Worm (Caenorhabditis elegans): ENCODE data around the gene nhr-280.

The nhr-280 gene

DNA sequence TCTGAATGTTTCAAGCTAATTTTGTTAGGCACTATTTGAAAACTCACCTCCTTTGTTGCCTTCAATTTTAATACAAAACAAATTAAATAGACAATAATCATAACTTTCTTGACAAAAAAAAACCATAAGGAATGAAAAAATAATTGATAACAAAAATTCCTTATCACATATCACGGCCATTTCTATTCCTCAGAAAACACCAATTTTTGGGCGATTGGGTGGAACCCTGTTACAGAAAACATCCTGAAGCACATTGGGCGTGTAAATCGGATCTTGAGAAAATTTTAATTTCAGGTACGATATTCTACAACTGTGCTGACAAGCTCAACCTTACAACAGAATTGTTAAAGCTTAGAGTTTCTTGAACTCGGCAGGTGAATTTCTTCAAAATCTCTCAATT, 34.2 kb upstream of the nhr-280 start, which contains the start of gene F40G9.8:
Gene F40G9.8, minus strand, starts transcription at position 101 of the 400 bp plus-strand sequence.
- no peak for TF ChIP-seq ceh-31 (tag; optimal IDR thresholded peaks at IDR 0.05)
- no peak for TF ChIP-seq ref-2 (tag; optimal IDR thresholded peaks at IDR 0.05)
- no peak for TF ChIP-seq hlh-15 (tag; optimal IDR thresholded peaks at IDR 0.05)
- no peak for TF ChIP-seq nhr-11 (tag; optimal IDR thresholded peaks at IDR 0.05)
- TF ChIP-seq ceh-34 (tag; optimal IDR thresholded peaks at IDR 0.05), result no peak
- no peak for TF ChIP-seq pros-1 (tag; optimal IDR thresholded peaks at IDR 0.05)
- no peak for TF ChIP-seq ztf-16 (tag; optimal IDR thresholded peaks at IDR 0.05)
- no peak for TF ChIP-seq C38D4.7 (GFP tag; optimal IDR thresholded peaks at IDR 0.05)
- no peak for TF ChIP-seq unc-42 (tag; optimal IDR thresholded peaks at IDR 0.05)
- no peak for TF ChIP-seq odd-2 (tag; optimal IDR thresholded peaks at IDR 0.05)
- no peak for TF ChIP-seq ceh-6 (GFP tag; optimal IDR thresholded peaks at IDR 0.05)
- TF ChIP-seq dmd-4 (tag; optimal IDR thresholded peaks at IDR 0.05; ENCODE audit: borderline replicate concordance), result no peak
- TF ChIP-seq sox-2 (GFP tag; IDR thresholded peaks at IDR 0.05), result no peak
- TF ChIP-seq gmeb-2 (tag; optimal IDR thresholded peaks at IDR 0.05), result no peak

- TF ChIP-seq nfya-1 (tag; optimal IDR thresholded peaks at IDR 0.05) (no peak), ets-4 (tag; optimal IDR thresholded peaks at IDR 0.05) (no peak), ceh-24 (tag; optimal IDR thresholded peaks at IDR 0.05) (no peak), lim-6 (tag; optimal IDR thresholded peaks at IDR 0.05) (peak; percentile 3)
Measured at ce11 chrIII:159665-160064, 29.1 kb upstream of the nhr-280 start.

DNA sequence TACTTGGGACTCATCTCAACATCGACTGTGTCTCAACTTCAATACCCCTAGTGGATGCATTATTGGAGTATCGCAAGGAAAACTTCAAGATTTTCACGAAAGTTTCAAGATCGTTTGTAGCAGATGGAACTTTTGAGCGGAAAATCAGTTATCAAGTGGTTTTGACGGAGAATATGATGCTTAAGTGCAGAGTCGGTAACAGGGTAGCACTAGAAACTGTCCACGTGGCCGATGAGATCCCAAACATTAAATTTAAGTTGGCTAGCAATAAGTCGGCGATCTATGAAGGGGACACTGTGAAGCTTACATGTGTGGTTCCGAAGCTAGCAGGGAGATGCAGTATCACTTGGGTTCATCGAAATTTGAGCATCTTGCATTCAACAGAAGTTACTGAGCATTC, 28.6 kb upstream of the nhr-280 start:
- TF ChIP-seq unc-86 (tag; optimal IDR thresholded peaks at IDR 0.05) (no peak), unc-3 (GFP tag; conservative IDR thresholded peaks at IDR 0.05) (no peak), unc-3 (tag; optimal IDR thresholded peaks at IDR 0.05) (no peak), ets-4 (tag; optimal IDR thresholded peaks at IDR 0.05) (no peak)

DNA sequence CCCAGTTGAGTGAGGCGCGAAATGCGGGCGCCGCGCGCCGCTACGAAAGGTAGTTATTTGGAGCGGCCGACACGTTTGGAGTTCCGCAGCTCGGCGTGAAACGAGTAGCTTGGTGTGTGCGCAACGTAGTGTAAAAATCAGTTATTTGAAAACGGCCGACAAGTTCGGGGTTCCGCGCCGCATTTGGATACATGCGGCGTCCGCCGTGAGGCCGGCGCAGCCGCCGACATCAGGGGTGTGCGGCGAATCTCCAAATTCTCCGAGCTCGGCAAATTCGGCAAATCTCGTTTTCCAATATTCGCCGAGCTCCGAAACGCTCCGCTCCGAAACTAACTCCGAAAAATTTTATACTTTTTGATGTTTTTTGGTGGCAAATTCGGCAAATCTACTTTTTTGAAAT, 27.4 kb upstream of the nhr-280 start:
- TF ChIP-seq madf-2 (tag; optimal IDR thresholded peaks at IDR 0.05) (no peak), sox-4 (tag; optimal IDR thresholded peaks at IDR 0.05) (no peak), ztf-16 (tag; optimal IDR thresholded peaks at IDR 0.05) (no peak), F13H6.1 (tag; optimal IDR thresholded peaks at IDR 0.05) (no peak), ceh-14 (tag; optimal IDR thresholded peaks at IDR 0.05) (no peak), sdc-2 (tag; optimal IDR thresholded peaks at IDR 0.05) (no peak), hlh-8 (tag; optimal IDR thresholded peaks at IDR 0.05) (no peak), ceh-18 (tag; optimal IDR thresholded peaks at IDR 0.05) (no peak), T23F11.4 (GFP tag; optimal IDR thresholded peaks at IDR 0.05) (no peak), odd-2 (tag; optimal IDR thresholded peaks at IDR 0.05) (no peak), nhr-232 (tag; optimal IDR thresholded peaks at IDR 0.05) (no peak), ets-4 (tag; optimal IDR thresholded peaks at IDR 0.05) (no peak), ceh-2 (tag; optimal IDR thresholded peaks at IDR 0.05) (no peak)

DNA sequence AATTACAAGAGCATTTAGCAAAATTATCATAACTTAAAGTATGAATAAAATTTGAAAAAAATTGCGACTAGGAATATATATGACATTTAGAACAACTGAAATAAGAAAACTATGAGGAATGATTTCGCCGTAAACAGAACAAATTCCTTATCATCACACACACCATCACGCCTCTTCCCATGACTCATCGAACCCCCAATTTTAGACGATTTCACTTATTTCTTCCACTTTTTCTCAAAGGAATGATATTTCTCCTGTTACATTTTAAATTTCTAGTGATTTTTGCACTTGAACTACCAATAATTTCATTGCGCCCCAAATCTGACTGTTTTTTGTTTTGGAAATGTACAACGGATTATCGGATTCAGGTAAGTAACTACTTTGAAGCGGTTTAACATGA, 26.1 kb upstream of the nhr-280 start, which contains the start of the genes zig-13 and ver-1:
Gene zig-13, minus strand, starts transcription at position 101 of the 400 bp plus-strand sequence.
Gene ver-1, plus strand, starts transcription at position 180 of the 400 bp plus-strand sequence.
- TF ChIP-seq gmeb-2 (tag; optimal IDR thresholded peaks at IDR 0.05), result no peak
- TF ChIP-seq mec-3 (tag; optimal IDR thresholded peaks at IDR 0.05; ENCODE audit: borderline replicate concordance), result no peak
- no peak for TF ChIP-seq fax-1 (tag; optimal IDR thresholded peaks at IDR 0.05)
- no peak for TF ChIP-seq pqm-1 (tag; optimal IDR thresholded peaks at IDR 0.05)
- no peak for TF ChIP-seq ceh-19 (GFP tag; optimal IDR thresholded peaks at IDR 0.05)
- TF ChIP-seq ceh-6 (GFP tag; optimal IDR thresholded peaks at IDR 0.05), result no peak
- no peak for TF ChIP-seq ref-2 (tag; optimal IDR thresholded peaks at IDR 0.05)
- no peak for TF ChIP-seq K02D7.2 (tag; optimal IDR thresholded peaks at IDR 0.05)
- no peak for TF ChIP-seq lin-11 (tag; optimal IDR thresholded peaks at IDR 0.05)
- TF ChIP-seq nfya-1 (tag; optimal IDR thresholded peaks at IDR 0.05), result no peak
- no peak for TF ChIP-seq K09A11.1 (tag; optimal IDR thresholded peaks at IDR 0.05; ENCODE audit: insufficient read depth)
- TF ChIP-seq madf-2 (tag; optimal IDR thresholded peaks at IDR 0.05), result no peak
- TF ChIP-seq sox-4 (tag; optimal IDR thresholded peaks at IDR 0.05), result no peak
- TF ChIP-seq odd-2 (tag; optimal IDR thresholded peaks at IDR 0.05), result no peak
- TF ChIP-seq sox-2 (GFP tag; IDR thresholded peaks at IDR 0.05), result no peak
- no peak for TF ChIP-seq ceh-30 (tag; optimal IDR thresholded peaks at IDR 0.05)

Measured in whole organism, late embryonic.